Worm (Caenorhabditis elegans): Measurements from ENCODE around the gene rif-1.2.

ce11 chrX:12337846-12338490 is 33.3 kb downstream of the rif-1.2 start, which contains the start of gene srd-44:
- no peak for TF ChIP-seq nhr-11 (tag; optimal IDR thresholded peaks at IDR 0.05)
- no peak for TF ChIP-seq ztf-11 (tag; optimal IDR thresholded peaks at IDR 0.05)
- no peak for TF ChIP-seq sptf-1 (tag; optimal IDR thresholded peaks at IDR 0.05)
- TF ChIP-seq lir-3 (tag; optimal IDR thresholded peaks at IDR 0.05; ENCODE audit: poor library complexity) = peak; percentile 48
- no peak for TF ChIP-seq ztf-4 (tag; optimal IDR thresholded peaks at IDR 0.05)
- no peak for TF ChIP-seq isw-1 (GFP tag; IDR thresholded peaks at IDR 0.05)
